Fruit fly (Drosophila melanogaster) whole organism, embryonic: ENCODE data around the gene Tgt.

Source experiments
- Abd-B ChIP-seq: fragments of 200-800 bp; sonication (Bioruptor generic); optimal IDR thresholded peaks from 2 replicates; lab custom pipeline; 2018; ENCODE audit warnings: missing biosample characterization, mild to moderate bottlenecking, missing genetic modification characterization, moderate library complexity
- Adf1 ChIP-seq: fragments of 200-800 bp; sonication (Bioruptor generic); IDR thresholded peaks from 2 replicates; pipeline ENCODE4 v1.3.6; 2022; ENCODE audit warnings: missing biosample characterization, missing genetic modification characterization
- B-H1 ChIP-seq: fragments of 200-800 bp; sonication (Bioruptor generic); IDR thresholded peaks from 3 replicates; pipeline ENCODE4 v1.3.6; 2022; ENCODE audit warnings: missing biosample characterization, missing genetic modification characterization
- CG10654 ChIP-seq: fragments of 200-800 bp; sonication (Bioruptor generic); optimal IDR thresholded peaks from 2 replicates; lab custom pipeline; 2016; ENCODE audit warnings: missing biosample characterization, missing genetic modification characterization
- CG11085 ChIP-seq: fragments of 200-800 bp; sonication (Bioruptor generic); IDR thresholded peaks from 2 replicates; pipeline ENCODE4 v1.3.6; 2022; ENCODE audit warnings: missing biosample characterization, missing genetic modification characterization
- CG11093 ChIP-seq: fragments of 200-800 bp; sonication (Bioruptor generic); IDR thresholded peaks from 3 replicates; pipeline ENCODE4 v1.3.6; 2022; ENCODE audit warnings: missing biosample characterization, missing genetic modification characterization
- CG11398 ChIP-seq: fragments of 200-800 bp; sonication (Bioruptor generic); optimal IDR thresholded peaks from 2 replicates; lab custom pipeline; 2016; ENCODE audit warnings: missing biosample characterization, missing genetic modification characterization
- CG14441 ChIP-seq: fragments of 200-800 bp; sonication (Bioruptor generic); IDR thresholded peaks from 2 replicates; pipeline ENCODE4 v1.3.6; 2022; ENCODE audit warnings: missing biosample characterization, missing genetic modification characterization
- CG1529 ChIP-seq: fragments of 200-800 bp; sonication (Bioruptor generic); optimal IDR thresholded peaks from 3 replicates; lab custom pipeline; 2018; ENCODE audit warnings: missing biosample characterization, missing genetic modification characterization
- CG1647 ChIP-seq: fragments of 200-800 bp; sonication (Bioruptor generic); optimal IDR thresholded peaks from 3 replicates; lab custom pipeline; 2016; ENCODE audit warnings: missing biosample characterization, missing genetic modification characterization
- CG16779 ChIP-seq: fragments of 200-800 bp; sonication (Bioruptor generic); IDR thresholded peaks from 2 replicates; pipeline ENCODE4 v1.3.6; 2022; ENCODE audit warnings: missing biosample characterization, missing genetic modification characterization
- CG17829 ChIP-seq: fragments of 200-800 bp; optimal IDR thresholded peaks from 2 replicates; lab custom pipeline; 2019; ENCODE audit warnings: missing biosample characterization, mild to moderate bottlenecking, missing genetic modification characterization, moderate library complexity
- CG17912 ChIP-seq: fragments of 200-800 bp; sonication (Bioruptor generic); optimal IDR thresholded peaks from 2 replicates; lab custom pipeline; 2018; ENCODE audit warnings: missing biosample characterization, mild to moderate bottlenecking, missing genetic modification characterization
- CG18764 ChIP-seq: fragments of 200-800 bp; sonication (Bioruptor generic); optimal IDR thresholded peaks from 3 replicates; lab custom pipeline; 2016; ENCODE audit warnings: missing biosample characterization, missing genetic modification characterization
- CG2120 ChIP-seq: fragments of 200-800 bp; sonication (Bioruptor generic); optimal IDR thresholded peaks from 3 replicates; lab custom pipeline; 2016; ENCODE audit warnings: missing biosample characterization, missing genetic modification characterization
- CG32772 ChIP-seq: fragments of 200-800 bp; sonication (Bioruptor generic); IDR thresholded peaks from 2 replicates; pipeline ENCODE4 v1.3.6; 2022; ENCODE audit warnings: missing biosample characterization, missing genetic modification characterization
- CG42726 ChIP-seq: fragments of 200-800 bp; sonication (Bioruptor generic); IDR thresholded peaks from 2 replicates; pipeline ENCODE4 v1.3.6; 2022; ENCODE audit warnings: missing biosample characterization, missing genetic modification characterization; ENCODE audit not compliant: partially characterized antibody
- CG4404 ChIP-seq: fragments of 200-800 bp; sonication (Bioruptor generic); IDR thresholded peaks from 2 replicates; pipeline ENCODE4 v1.3.6; 2022; ENCODE audit warnings: missing biosample characterization, missing genetic modification characterization
- CG4617 ChIP-seq: fragments of 200-800 bp; sonication (Bioruptor generic); optimal IDR thresholded peaks from 3 replicates; lab custom pipeline; 2016; ENCODE audit warnings: missing biosample characterization, missing genetic modification characterization, borderline replicate concordance
- CG7963 ChIP-seq: fragments of 200-800 bp; sonication (Bioruptor generic); IDR thresholded peaks from 3 replicates; pipeline ENCODE4 v1.3.6; 2022; ENCODE audit warnings: missing biosample characterization, missing genetic modification characterization; ENCODE audit not compliant: partially characterized antibody
- CrebB ChIP-seq: fragments of 200-800 bp; sonication (Bioruptor generic); optimal IDR thresholded peaks from 3 replicates; lab custom pipeline; 2018; ENCODE audit warnings: missing biosample characterization, mild to moderate bottlenecking, missing genetic modification characterization
- Dbx ChIP-seq: fragments of 200-800 bp; sonication (Bioruptor generic); IDR thresholded peaks from 3 replicates; pipeline ENCODE4 v1.3.6; 2022; ENCODE audit warnings: missing biosample characterization, missing genetic modification characterization
- Dek ChIP-seq: fragments of 200-800 bp; sonication (Bioruptor generic); optimal IDR thresholded peaks from 3 replicates; lab custom pipeline; 2019; ENCODE audit warnings: missing biosample characterization, mild to moderate bottlenecking, missing genetic modification characterization, moderate library complexity
- Dll ChIP-seq: fragments of 200-800 bp; sonication (Bioruptor generic); IDR thresholded peaks from 4 replicates; pipeline ENCODE4 v1.3.6; 2022; ENCODE audit warnings: missing biosample characterization, missing genetic modification characterization; ENCODE audit not compliant: partially characterized antibody
- Doc3 ChIP-seq: fragments of 200-800 bp; sonication (Bioruptor generic); IDR thresholded peaks from 3 replicates; pipeline ENCODE4 v1.3.6; 2022; ENCODE audit warnings: missing biosample characterization, missing genetic modification characterization; ENCODE audit not compliant: partially characterized antibody
- Fer2 ChIP-seq: fragments of 200-800 bp; sonication (Bioruptor generic); optimal IDR thresholded peaks from 2 replicates; lab custom pipeline; 2018; ENCODE audit warnings: missing biosample characterization, mild to moderate bottlenecking, missing genetic modification characterization, moderate library complexity
- HHEX ChIP-seq: fragments of 200-800 bp; sonication (Bioruptor generic); optimal IDR thresholded peaks from 3 replicates; lab custom pipeline; 2017; ENCODE audit warnings: missing biosample characterization, mild to moderate bottlenecking, missing genetic modification characterization, missing genetic modification reagents
- MTF-1 ChIP-seq: fragments of 200-800 bp; sonication (Bioruptor generic); optimal IDR thresholded peaks from 2 replicates; lab custom pipeline; 2018; ENCODE audit warnings: missing biosample characterization, mild to moderate bottlenecking, missing genetic modification characterization, borderline replicate concordance
- NFAT ChIP-seq: fragments of 200-800 bp; sonication (Bioruptor generic); IDR thresholded peaks from 2 replicates; pipeline ENCODE4 v1.3.6; 2022; ENCODE audit warnings: missing biosample characterization, missing genetic modification characterization
- Ptx1 ChIP-seq: fragments of 200-800 bp; sonication (Bioruptor generic); IDR thresholded peaks from 2 replicates; pipeline ENCODE4 v1.3.6; 2022; ENCODE audit warnings: missing biosample characterization, missing genetic modification characterization
- Stat92E ChIP-seq, 3 experiments: fragments of >200 bp in 2 of 3; fragments of 200-800 bp in 1 of 3; sonication (Bioruptor generic) in 1 of 3; optimal IDR thresholded peaks; 2 replicates each; lab custom pipeline; 2017 to 2019; ENCODE audit warnings: missing biosample characterization in 3 of 3, missing genetic modification characterization in 3 of 3, mild to moderate bottlenecking in 1 of 3, moderate library complexity in 1 of 3
- ab ChIP-seq: fragments of 200-800 bp; sonication (Bioruptor generic); optimal IDR thresholded peaks from 2 replicates; lab custom pipeline; 2016; ENCODE audit warnings: missing biosample characterization, missing genetic modification characterization
- ase ChIP-seq: fragments of 200-800 bp; sonication (Bioruptor generic); IDR thresholded peaks from 3 replicates; pipeline ENCODE4 v1.3.6; 2022; ENCODE audit warnings: missing biosample characterization, missing genetic modification characterization
- bab2 ChIP-seq: fragments of 200-800 bp; sonication (Bioruptor generic); optimal IDR thresholded peaks from 2 replicates; lab custom pipeline; 2016; ENCODE audit warnings: missing biosample characterization, missing genetic modification characterization
- bowl ChIP-seq: fragments of 200-800 bp; sonication (Bioruptor generic); IDR thresholded peaks from 2 replicates; pipeline ENCODE4 v1.3.6; 2022; ENCODE audit warnings: missing biosample characterization, missing genetic modification characterization
- cwo ChIP-seq: fragments of 200-800 bp; sonication (Bioruptor generic); optimal IDR thresholded peaks from 3 replicates; lab custom pipeline; 2017; ENCODE audit warnings: missing biosample characterization, missing genetic modification characterization, mild to moderate bottlenecking, moderate library complexity, missing genetic modification reagents
- fd3F ChIP-seq: fragments of 200-800 bp; sonication (Bioruptor generic); optimal IDR thresholded peaks from 2 replicates; lab custom pipeline; 2018; ENCODE audit warnings: missing biosample characterization, mild to moderate bottlenecking, missing genetic modification characterization, moderate library complexity
- hb ChIP-seq: fragments of 200-800 bp; sonication (Bioruptor generic); IDR thresholded peaks from 3 replicates; pipeline ENCODE4 v1.3.6; 2022; ENCODE audit warnings: missing biosample characterization, missing genetic modification characterization; ENCODE audit not compliant: partially characterized antibody
- insv ChIP-seq, 2 experiments: fragments of 200-800 bp; sonication (Bioruptor generic); optimal IDR thresholded peaks; 3 replicates each; lab custom pipeline; 2016 to 2018; ENCODE audit warnings: missing biosample characterization in 2 of 2, missing genetic modification characterization in 2 of 2
- kay ChIP-seq: fragments of 200-800 bp; sonication (Bioruptor generic); optimal IDR thresholded peaks from 2 replicates; lab custom pipeline; 2016; ENCODE audit warnings: missing biosample characterization, missing genetic modification characterization
- mld ChIP-seq: fragments of 200-800 bp; sonication (Bioruptor generic); IDR thresholded peaks from 3 replicates; pipeline ENCODE4 v1.3.6; 2022; ENCODE audit warnings: missing biosample characterization, missing genetic modification characterization; ENCODE audit not compliant: partially characterized antibody
- nmo ChIP-seq: fragments of 200-800 bp; sonication (Bioruptor generic); optimal IDR thresholded peaks from 2 replicates; lab custom pipeline; 2018; ENCODE audit warnings: missing biosample characterization, mild to moderate bottlenecking, missing genetic modification characterization, moderate library complexity
- run ChIP-seq: fragments of 200-800 bp; sonication (Bioruptor generic); optimal IDR thresholded peaks from 3 replicates; lab custom pipeline; 2018; ENCODE audit warnings: missing biosample characterization, mild to moderate bottlenecking, missing genetic modification characterization
- sim ChIP-seq: fragments of 200-800 bp; sonication (Bioruptor generic); IDR thresholded peaks from 2 replicates; pipeline ENCODE4 v1.3.6; 2022; ENCODE audit warnings: missing biosample characterization, missing genetic modification characterization
- so ChIP-seq: fragments of 200-800 bp; sonication (Bioruptor generic); IDR thresholded peaks from 3 replicates; pipeline ENCODE4 v1.3.6; 2022; ENCODE audit warnings: missing biosample characterization, missing genetic modification characterization
- sug ChIP-seq: fragments of 200-800 bp; optimal IDR thresholded peaks from 2 replicates; lab custom pipeline; 2019; ENCODE audit warnings: missing biosample characterization, mild to moderate bottlenecking, missing genetic modification characterization, moderate library complexity
- twi ChIP-seq: fragments of 200-800 bp; optimal IDR thresholded peaks from 2 replicates; lab custom pipeline; 2019; ENCODE audit warnings: missing biosample characterization, mild to moderate bottlenecking, missing genetic modification characterization, moderate library complexity
- vvl ChIP-seq: fragments of 200-800 bp; sonication (Bioruptor generic); IDR thresholded peaks from 2 replicates; pipeline ENCODE4 v1.3.6; 2022; ENCODE audit warnings: missing biosample characterization, missing genetic modification characterization
- wor ChIP-seq: fragments of 200-800 bp; sonication (Bioruptor generic); IDR thresholded peaks from 2 replicates; pipeline ENCODE4 v1.3.6; 2022; ENCODE audit warnings: missing biosample characterization, missing genetic modification characterization
- zf30C ChIP-seq: fragments of 200-800 bp; sonication (Bioruptor generic); optimal IDR thresholded peaks from 3 replicates; lab custom pipeline; 2018; ENCODE audit warnings: missing biosample characterization, mild to moderate bottlenecking, missing genetic modification characterization
- zfh1 ChIP-seq: fragments of 200-800 bp; sonication (Bioruptor generic); IDR thresholded peaks from 3 replicates; pipeline ENCODE4 v1.3.6; 2022; ENCODE audit warnings: missing biosample characterization, missing genetic modification characterization

The Tgt gene

dm6 chr2L:1207432-1207831 lies 23.6 kb downstream of the Tgt start (continued):
- no peak for TF ChIP-seq CG10654
- peak; percentile 71 for TF ChIP-seq Dbx (GFP tag; lab: Robert Waterston, UW)
- TF ChIP-seq kay (GFP tag; lab: Kevin White, UChicago) = no peak
- no peak for TF ChIP-seq CG7963 (GFP tag; lab: Robert Waterston, UW)
- no peak for TF ChIP-seq CG18764 (GFP tag; lab: Kevin White, UChicago)
- peak; percentile 75 for TF ChIP-seq so (GFP tag; lab: Robert Waterston, UW)
- no peak for TF ChIP-seq twi (tag; lab: Kevin White, UChicago)
- no peak for TF ChIP-seq fd3F (GFP tag; lab: Kevin White, UChicago)
- TF ChIP-seq bowl (GFP tag; lab: Robert Waterston, UW) = no peak
- peak; percentile 80 for TF ChIP-seq CG2120 (GFP tag; lab: Kevin White, UChicago)
- peak; percentile 72 for TF ChIP-seq CG14441 (GFP tag; lab: Robert Waterston, UW)
- TF ChIP-seq sim (GFP tag; lab: Robert Waterston, UW) = no peak
- 0 out of 2 replicates have a peak, but pooled peaks have one; percentile 36 for TF ChIP-seq Adf1
- peak; percentile 29 for TF ChIP-seq cwo
- TF ChIP-seq CG1529 (GFP tag; lab: Kevin White, UChicago) = peak; percentile 17
- peak; percentile 13 for TF ChIP-seq nmo (GFP tag; lab: Kevin White, UChicago)
- no peak for TF ChIP-seq Doc3 (GFP tag; lab: Robert Waterston, UW)
- no peak for TF ChIP-seq Dll (GFP tag; lab: Robert Waterston, UW)
- TF ChIP-seq Stat92E (GFP tag; optimal IDR thresholded peaks at IDR 0.05; lab: Kevin White, UChicago) = no peak
- no peak for TF ChIP-seq insv (GFP tag; optimal IDR thresholded peaks at IDR 0.05; lab: Kevin White, UChicago)
- no peak for TF ChIP-seq MTF-1 (GFP tag; lab: Kevin White, UChicago)
- peak; percentile 23 for TF ChIP-seq Abd-B (GFP tag; lab: Kevin White, UChicago)
- TF ChIP-seq hb = no peak
- TF ChIP-seq HHEX (GFP tag; lab: Kevin White, UChicago) = peak; percentile 45
- TF ChIP-seq sug (tag; lab: Kevin White, UChicago) = peak; percentile 36
- no peak for TF ChIP-seq wor (GFP tag; lab: Robert Waterston, UW)
- TF ChIP-seq CG4404 (GFP tag; lab: Robert Waterston, UW) = no peak
- TF ChIP-seq CG4617 (GFP tag; lab: Kevin White, UChicago) = no peak
- TF ChIP-seq CrebB (tag; lab: Kevin White, UChicago) = peak; percentile 54
- no peak for TF ChIP-seq mld (GFP tag; lab: Robert Waterston, UW)
- TF ChIP-seq zfh1 (GFP tag; lab: Robert Waterston, UW) = peak; percentile 50; the same call in 2 of the 3 replicates
- TF ChIP-seq run (tag; lab: Kevin White, UChicago) = no peak
- TF ChIP-seq NFAT = peak; percentile 51; the same call in 1 of the 2 replicates
- peak; percentile 52 for TF ChIP-seq CG32772 (GFP tag; lab: Robert Waterston, UW)
- TF ChIP-seq Fer2 (tag; lab: Kevin White, UChicago) = peak; percentile 1
- 0 out of 2 replicates have a peak, but pooled peaks have one; percentile 21 for TF ChIP-seq CG11085 (GFP tag; lab: Robert Waterston, UW)
- no peak for TF ChIP-seq CG42726 (GFP tag; lab: Robert Waterston, UW)
- no peak for TF ChIP-seq CG17912 (GFP tag; lab: Kevin White, UChicago)
- TF ChIP-seq zf30C (GFP tag; lab: Kevin White, UChicago) = no peak
- TF ChIP-seq CG17829 (tag; lab: Kevin White, UChicago) = no peak
- TF ChIP-seq ab (GFP tag; lab: Kevin White, UChicago) = no peak
- TF ChIP-seq bab2 (GFP tag; lab: Kevin White, UChicago) = no peak
- no peak for TF ChIP-seq CG16779
- peak; percentile 49; the same call in 2 of the 3 replicates for TF ChIP-seq ase (GFP tag; lab: Robert Waterston, UW)
- TF ChIP-seq CG11093 (GFP tag; lab: Robert Waterston, UW) = peak; percentile 51; the same call in 1 of the 3 replicates
- peak; percentile 42 for TF ChIP-seq B-H1 (GFP tag; lab: Robert Waterston, UW)
- peak; percentile 42 for TF ChIP-seq Dek (tag; lab: Kevin White, UChicago)
- no peak for TF ChIP-seq CG11398 (GFP tag; lab: Kevin White, UChicago)
- peak; percentile 63 for TF ChIP-seq Ptx1
- TF ChIP-seq CG1647 (GFP tag; lab: Kevin White, UChicago) = no peak
- peak; percentile 74 for TF ChIP-seq vvl (GFP tag; lab: Robert Waterston, UW)
